Worm (Caenorhabditis elegans): Measurements from ENCODE around the gene C14A4.8.

C14A4.8 gene

DNA sequence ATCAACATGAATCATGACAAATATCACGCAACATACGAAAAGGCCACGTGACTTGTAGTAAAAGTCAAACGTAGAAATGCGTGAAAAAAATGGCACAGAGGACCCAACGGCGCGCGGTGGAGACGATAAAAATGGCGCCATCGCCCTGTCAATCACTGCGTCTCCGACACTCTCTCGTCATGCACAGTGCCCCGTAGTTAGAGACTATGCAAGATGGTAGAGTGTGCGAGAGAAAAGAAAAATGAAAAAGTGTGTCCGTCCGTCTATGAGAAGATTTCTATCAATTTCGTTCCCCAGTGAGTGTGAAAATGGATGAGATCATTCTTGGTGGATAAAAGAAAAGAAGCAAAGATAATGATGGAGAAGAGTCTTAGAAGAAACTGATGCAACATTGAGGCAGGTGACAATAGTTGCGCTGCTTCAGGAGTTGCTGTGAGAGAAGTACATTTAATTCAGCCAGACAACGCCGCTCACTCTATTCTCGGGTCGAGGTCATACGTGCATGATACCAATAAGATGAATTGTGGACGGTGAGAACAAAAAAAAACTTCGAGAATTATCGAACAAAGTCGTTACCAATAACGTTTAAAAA lies 42.4 kb downstream of the C14A4.8 start (continued):
- TF ChIP-seq F33H1.4 (GFP tag; IDR thresholded peaks at IDR 0.05) (peak; percentile 7; the same call in 1 of the 2 replicates), F49E8.2 (tag; optimal IDR thresholded peaks at IDR 0.05; ENCODE audit: insufficient read depth) (no peak), ztf-25 (GFP tag; IDR thresholded peaks at IDR 0.05) (no peak), ceh-79 (tag; optimal IDR thresholded peaks at IDR 0.05) (no peak), snpc-3.4 (tag; optimal IDR thresholded peaks at IDR 0.05) (no peak), F39B2.1 (GFP tag; IDR thresholded peaks at IDR 0.05) (no peak), ztf-3 (GFP tag; optimal IDR thresholded peaks at IDR 0.05) (peak; percentile 65), die-1 (tag; optimal IDR thresholded peaks at IDR 0.05) (no peak), nhr-27 (tag; optimal IDR thresholded peaks at IDR 0.05) (no peak), B0336.3 (GFP tag; IDR thresholded peaks at IDR 0.05) (peak; percentile 73), xnd-1 (tag; optimal IDR thresholded peaks at IDR 0.05) (no peak), B0019.2 (GFP tag; conservative IDR thresholded peaks at IDR 0.05) (no peak), let-607 (tag; optimal IDR thresholded peaks at IDR 0.05) (peak in 1 of 2 experiments; percentile 19), tbp1 (GFP tag; optimal IDR thresholded peaks at IDR 0.05) (peak; percentile 55), ceh-27 (GFP tag; optimal IDR thresholded peaks at IDR 0.05) (no peak), rec-8 (tag; optimal IDR thresholded peaks at IDR 0.05) (no peak), attf-5 (GFP tag; optimal IDR thresholded peaks at IDR 0.05) (peak; percentile 36), attf-3 (GFP tag; conservative IDR thresholded peaks at IDR 0.05) (no peak), cebp-1 (GFP tag; IDR thresholded peaks at IDR 0.05) (no peak), cebp-1 (tag; optimal IDR thresholded peaks at IDR 0.05) (no peak), T07F8.4 (tag; optimal IDR thresholded peaks at IDR 0.05) (no peak), Y53F4B.3 (GFP tag; IDR thresholded peaks at IDR 0.05) (no peak), snpc-1.3 (tag; optimal IDR thresholded peaks at IDR 0.05; ENCODE audit: insufficient read depth) (no peak), bed-1 (GFP tag; IDR thresholded peaks at IDR 0.05) (no peak), dpl-1 (GFP tag; optimal IDR thresholded peaks at IDR 0.05) (no peak), lin-35 (GFP tag; optimal IDR thresholded peaks at IDR 0.05) (no peak), attf-6 (GFP tag; IDR thresholded peaks at IDR 0.05) (no peak), bed-2 (GFP tag; IDR thresholded peaks at IDR 0.05) (no peak), dpff-1 (tag; optimal IDR thresholded peaks at IDR 0.05) (no peak), nfya-1 (tag; optimal IDR thresholded peaks at IDR 0.05; ENCODE audit: borderline replicate concordance, insufficient read depth) (no peak), aptf-2 (GFP tag; conservative IDR thresholded peaks at IDR 0.05) (0 out of 2 replicates have a peak, but pooled peaks have one; percentile 38), hmg-1.2 (GFP tag; IDR thresholded peaks at IDR 0.05) (peak; percentile 52; the same call in 1 of the 2 replicates), him-1 (tag; optimal IDR thresholded peaks at IDR 0.05) (no peak), ccch-3 (GFP tag; optimal IDR thresholded peaks at IDR 0.05) (no peak), lir-1 (GFP tag; conservative IDR thresholded peaks at IDR 0.05) (peak; percentile 15; the same call in 1 of the 2 replicates), ztf-6 (GFP tag; IDR thresholded peaks at IDR 0.05) (no peak), madf-10 (tag; optimal IDR thresholded peaks at IDR 0.05) (no peak), rcor-1 (GFP tag; IDR thresholded peaks at IDR 0.05) (no peak), lin-26 (GFP tag; IDR thresholded peaks at IDR 0.05) (0 out of 2 replicates have a peak, but pooled peaks have one; percentile 37), B0261.1 (tag; optimal IDR thresholded peaks at IDR 0.05) (no peak), nhr-120 (GFP tag; IDR thresholded peaks at IDR 0.05) (no peak), hlh-26 (GFP tag; conservative IDR thresholded peaks at IDR 0.05) (no peak), hmg-20 (GFP tag; IDR thresholded peaks at IDR 0.05) (no peak), F22D6.2 (tag; optimal IDR thresholded peaks at IDR 0.05) (no peak), ceh-100 (GFP tag; IDR thresholded peaks at IDR 0.05) (no peak), F55B11.4 (tag; optimal IDR thresholded peaks at IDR 0.05; ENCODE audit: borderline replicate concordance, insufficient read depth) (no peak)

All from whole organism, young adult.